Worm (Caenorhabditis elegans) whole organism, L1 larva: Measurements from ENCODE around the gene dpy-6.
A peak's percentile ranks its signal among the peaks of the same experiment; 100 is the strongest.

Experiments used
- C04F5.9 ChIP-seq: sonication (generic microtip); optimal IDR thresholded peaks from 2 replicates; lab custom pipeline; 2016; ENCODE audit warnings: missing genetic modification characterization, missing compliant biosample characterization
- C16A3.4 ChIP-seq: fragments of 150-350 bp; optimal IDR thresholded peaks from 2 replicates; lab custom pipeline; 2014; ENCODE audit warnings: missing biosample characterization, missing genetic modification characterization
- alr-1 ChIP-seq: fragments of 200-800 bp; sonication (Bioruptor generic); optimal IDR thresholded peaks from 2 replicates; lab custom pipeline; 2018; ENCODE audit warnings: borderline replicate concordance, mild to moderate bottlenecking, missing genetic modification characterization, missing compliant biosample characterization
- blmp-1 ChIP-seq: fragments of 150-350 bp; optimal IDR thresholded peaks from 2 replicates; lab custom pipeline; 2014; ENCODE audit warnings: missing biosample characterization, missing genetic modification characterization
- ceh-82 ChIP-seq, 3 experiments: fragments of 150-350 bp in 1 of 3; sonication (generic microtip) in 2 of 3; optimal IDR thresholded peaks; 2 replicates each; lab custom pipeline; 2014 to 2017; ENCODE audit warnings: missing biosample characterization in 3 of 3, missing genetic modification characterization in 3 of 3
- efl-1 ChIP-seq, 4 experiments: fragments of 150-350 bp; optimal IDR thresholded peaks in 3 of 4; peaks in 1 of 4; 1 replicate in 1 of 4; 2 replicates in 3 of 4; lab custom pipeline; 2014; ENCODE audit warnings: missing biosample characterization in 2 of 4, missing genetic modification characterization in 2 of 4, missing genetic modification reagents in 2 of 4
- egl-13 ChIP-seq: sonication (generic microtip); optimal IDR thresholded peaks from 2 replicates; lab custom pipeline; 2016; ENCODE audit warnings: missing genotype, missing genetic modification reagents, missing genetic modification characterization, missing compliant biosample characterization
- fkh-4 ChIP-seq: sonication (generic microtip); optimal IDR thresholded peaks from 2 replicates; lab custom pipeline; 2016; ENCODE audit warnings: missing compliant biosample characterization, missing genetic modification characterization, borderline replicate concordance
- fkh-8 ChIP-seq: sonication (generic microtip); optimal IDR thresholded peaks from 2 replicates; lab custom pipeline; 2016; ENCODE audit warnings: mild to moderate bottlenecking, missing genetic modification characterization, missing compliant biosample characterization
- grh-1 ChIP-seq: fragments of 200-800 bp; sonication (Bioruptor generic); IDR thresholded peaks from 2 replicates; pipeline ENCODE4 v1.3.6; 2022; ENCODE audit warnings: missing genetic modification reagents, missing genetic modification characterization, missing compliant biosample characterization
- hlh-17 ChIP-seq: fragments of 200-800 bp; sonication (Bioruptor generic); optimal IDR thresholded peaks from 2 replicates; lab custom pipeline; 2018; ENCODE audit warnings: missing genetic modification characterization, mild to moderate bottlenecking, missing compliant biosample characterization, moderate library complexity, borderline replicate concordance
- irx-1 ChIP-seq: sonication (generic microtip); optimal IDR thresholded peaks from 2 replicates; lab custom pipeline; 2016; ENCODE audit warnings: missing genetic modification characterization, missing compliant biosample characterization
- isw-1 ChIP-seq: fragments of 200-800 bp; sonication (Bioruptor generic); IDR thresholded peaks from 2 replicates; pipeline ENCODE4 v1.3.6; 2022; ENCODE audit warnings: missing genetic modification characterization, missing compliant biosample characterization
- jun-1 ChIP-seq: fragments of 150-350 bp; optimal IDR thresholded peaks from 2 replicates; lab custom pipeline; 2014; ENCODE audit warnings: missing biosample characterization, missing genetic modification reagents, missing genetic modification characterization
- lin-13 ChIP-seq: fragments of 150-350 bp; optimal IDR thresholded peaks from 2 replicates; lab custom pipeline; 2014; ENCODE audit warnings: missing biosample characterization, missing genetic modification reagents, missing genetic modification characterization
- lin-35 ChIP-seq, 2 experiments: fragments of 150-350 bp; optimal IDR thresholded peaks; 2 replicates each; lab custom pipeline; 2014; ENCODE audit warnings: missing biosample characterization in 2 of 2, missing genetic modification characterization in 2 of 2, missing genetic modification reagents in 2 of 2
- lin-39 ChIP-seq: fragments of 150-350 bp; optimal IDR thresholded peaks from 2 replicates; lab custom pipeline; 2014; ENCODE audit warnings: missing biosample characterization, missing genetic modification reagents, missing genetic modification characterization
- lir-3 ChIP-seq: sonication (generic microtip); optimal IDR thresholded peaks from 2 replicates; lab custom pipeline; 2016; ENCODE audit warnings: mild to moderate bottlenecking, missing genetic modification characterization, moderate library complexity, missing compliant biosample characterization; ENCODE audit not compliant: poor library complexity
- lsy-2 ChIP-seq, 2 experiments: fragments of 150-350 bp; optimal IDR thresholded peaks; 2 replicates each; lab custom pipeline; 2014; ENCODE audit warnings: missing biosample characterization in 2 of 2, missing genetic modification characterization in 2 of 2
- mep-1 ChIP-seq: fragments of 150-350 bp; optimal IDR thresholded peaks from 2 replicates; lab custom pipeline; 2014; ENCODE audit warnings: missing biosample characterization, missing genetic modification characterization
- nhr-20 ChIP-seq: sonication (generic microtip); optimal IDR thresholded peaks from 2 replicates; lab custom pipeline; 2016; ENCODE audit warnings: mild to moderate bottlenecking, missing genetic modification characterization, missing compliant biosample characterization
- nhr-28 ChIP-seq: fragments of 150-350 bp; optimal IDR thresholded peaks from 2 replicates; lab custom pipeline; 2014; ENCODE audit warnings: missing biosample characterization, missing genetic modification characterization
- nhr-71 ChIP-seq: sonication (generic microtip); optimal IDR thresholded peaks from 2 replicates; lab custom pipeline; 2016; ENCODE audit warnings: mild to moderate bottlenecking, missing genetic modification characterization, moderate library complexity, missing compliant biosample characterization
- nhr-77 ChIP-seq: fragments of 150-350 bp; optimal IDR thresholded peaks from 2 replicates; lab custom pipeline; 2014; ENCODE audit warnings: missing biosample characterization, missing genetic modification characterization
- nhr-85 ChIP-seq: sonication (generic microtip); peaks from one replicate; lab custom pipeline; 2016; ENCODE audit warnings: missing genetic modification characterization, inconsistent platforms, missing compliant biosample characterization
- pag-3 ChIP-seq: sonication (generic microtip); optimal IDR thresholded peaks from 2 replicates; lab custom pipeline; 2017; ENCODE audit warnings: missing genetic modification characterization, mild to moderate bottlenecking, missing compliant biosample characterization, antibody characterized with exemption, borderline replicate concordance; ENCODE audit not compliant: insufficient read depth
- rnt-1 ChIP-seq: sonication (generic microtip); optimal IDR thresholded peaks from 2 replicates; lab custom pipeline; 2016; ENCODE audit warnings: mild to moderate bottlenecking, missing genetic modification characterization, moderate library complexity, missing compliant biosample characterization
- skn-1 ChIP-seq: fragments of 150-350 bp; optimal IDR thresholded peaks from 2 replicates; lab custom pipeline; 2014; ENCODE audit warnings: missing biosample characterization, missing genetic modification characterization
- snu-23 ChIP-seq: sonication (generic microtip); optimal IDR thresholded peaks from 2 replicates; lab custom pipeline; 2016; ENCODE audit warnings: missing genetic modification characterization, missing compliant biosample characterization
- swsn-7 ChIP-seq: sonication (generic microtip); optimal IDR thresholded peaks from 2 replicates; lab custom pipeline; 2016; ENCODE audit warnings: missing genetic modification characterization, missing compliant biosample characterization
- tbx-2 ChIP-seq: sonication (generic microtip); optimal IDR thresholded peaks from 2 replicates; lab custom pipeline; 2016; ENCODE audit warnings: missing genetic modification characterization, missing compliant biosample characterization
- unc-98 ChIP-seq: fragments of 200-800 bp; sonication (Bioruptor generic); IDR thresholded peaks from 2 replicates; pipeline ENCODE4 v1.3.6; 2022; ENCODE audit warnings: missing genetic modification characterization, missing compliant biosample characterization
- vab-15 ChIP-seq: sonication (generic microtip); optimal IDR thresholded peaks from 2 replicates; lab custom pipeline; 2017; ENCODE audit warnings: missing genotype, mild to moderate bottlenecking, missing genetic modification characterization, missing compliant biosample characterization
- zag-1 ChIP-seq: fragments of 150-350 bp; optimal IDR thresholded peaks from 2 replicates; lab custom pipeline; 2014; ENCODE audit warnings: missing biosample characterization, missing genetic modification characterization
- ztf-4 ChIP-seq: fragments of 150-350 bp; optimal IDR thresholded peaks from 2 replicates; lab custom pipeline; 2014; ENCODE audit warnings: missing biosample characterization, missing genetic modification characterization

dpy-6 gene

DNA sequence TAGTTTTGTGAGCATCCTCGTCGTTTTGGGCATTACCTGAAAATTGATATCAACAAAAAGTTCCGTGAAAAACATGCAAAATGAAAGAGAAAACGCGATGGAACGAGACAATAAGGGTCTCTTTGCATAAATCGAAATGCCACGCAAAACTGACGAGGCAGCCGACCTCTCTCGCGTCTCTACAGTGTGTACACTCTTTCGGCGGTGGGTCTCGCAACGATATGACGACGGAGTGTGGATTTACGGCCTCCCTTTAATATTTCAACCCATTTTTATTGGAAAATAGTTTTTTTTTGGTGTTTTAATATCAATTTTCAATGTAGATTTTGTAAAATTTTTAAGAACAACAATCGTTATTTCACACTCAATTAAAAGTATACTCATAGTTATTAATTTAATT is 33.4 kb downstream of the dpy-6 start, which contains the start of gene tag-123 (continued):
- TF ChIP-seq fkh-4 (no peak), nhr-20 (tag; lab: Kevin White, UChicago) (peak; percentile 63), jun-1 (tag; lab: Kevin White, UChicago) (no peak), vab-15 (no peak), egl-13 (tag; lab: Kevin White, UChicago) (no peak), isw-1 (GFP tag; lab: Robert Waterston, UW) (peak; percentile 29), pag-3 (tag; lab: Kevin White, UChicago) (no peak), skn-1 (tag; lab: Kevin White, UChicago) (no peak), nhr-77 (tag; lab: Kevin White, UChicago) (no peak), blmp-1 (tag; lab: Kevin White, UChicago) (peak; percentile 68), lin-13 (GFP tag; lab: Kevin White, UChicago) (peak; percentile 37), swsn-7 (peak; percentile 54), fkh-8 (tag; lab: Kevin White, UChicago) (peak; percentile 28), snu-23 (peak; percentile 70), mep-1 (tag; lab: Kevin White, UChicago) (peak; percentile 63), hlh-17 (GFP tag; lab: Kevin White, UChicago) (no peak), efl-1 (optimal IDR thresholded peaks at IDR 0.05; lab: Kevin White, UChicago) (peak; percentile 47 to 61), efl-1 (GFP tag; optimal IDR thresholded peaks at IDR 0.05 in 1 of 2; lab: Kevin White, UChicago) (peak; percentile 30 to 91), lsy-2 (tag; optimal IDR thresholded peaks at IDR 0.05; lab: Kevin White, UChicago) (peak; percentile 45 to 77), lin-39 (tag; lab: Kevin White, UChicago) (no peak), irx-1 (tag; lab: Kevin White, UChicago) (no peak), unc-98 (GFP tag; lab: Robert Waterston, UW) (no peak)

DNA sequence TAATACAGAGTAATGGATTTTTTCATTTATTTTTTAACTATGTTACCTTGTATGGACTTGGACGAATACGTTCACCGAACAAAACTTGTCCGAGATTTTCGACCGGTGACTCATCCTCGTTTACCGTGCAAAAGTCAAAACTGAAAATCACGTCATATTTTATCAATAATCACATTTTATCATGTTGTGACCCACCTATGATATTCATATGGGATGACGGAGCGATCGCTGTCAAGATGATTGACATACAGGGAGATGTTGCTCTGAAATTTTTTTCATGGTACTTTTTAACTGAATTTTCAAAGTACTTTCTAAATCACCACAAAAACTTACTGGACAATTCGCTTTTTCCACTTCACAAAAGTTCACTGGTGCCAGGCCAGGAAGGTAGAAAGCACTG is 33.8 kb downstream of the dpy-6 start:
- peak; percentile 77 for TF ChIP-seq alr-1 (tag; lab: Kevin White, UChicago)
- no peak for TF ChIP-seq ztf-4 (tag; lab: Kevin White, UChicago)
- TF ChIP-seq, all 84 proteins: peak for 1

DNA sequence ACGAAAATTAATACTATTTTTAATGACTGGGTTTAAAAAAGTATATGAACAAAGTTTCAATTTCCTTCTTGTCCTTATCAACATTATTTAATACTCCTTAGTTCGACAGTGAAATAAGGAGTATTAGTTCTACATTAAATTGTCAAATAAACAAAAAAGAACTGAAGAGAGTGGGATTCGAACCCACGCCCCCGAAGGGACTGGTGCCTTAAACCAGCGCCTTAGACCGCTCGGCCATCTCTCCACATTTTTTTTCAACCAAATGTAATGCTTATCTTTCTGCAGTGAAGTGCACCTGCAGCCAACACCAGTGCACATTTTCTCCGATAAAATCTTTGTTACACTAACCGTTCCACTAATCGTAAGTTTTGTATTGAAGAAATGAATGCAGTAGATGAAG is 36.2 kb downstream of the dpy-6 start:
- peak; percentile 62 for TF ChIP-seq nhr-85 (tag; lab: Kevin White, UChicago)
- no peak for TF ChIP-seq ceh-82 (tag; optimal IDR thresholded peaks at IDR 0.05; lab: Kevin White, UChicago)
- peak in 1 of 2 experiments; percentile 26 for TF ChIP-seq lin-35 (GFP tag; optimal IDR thresholded peaks at IDR 0.05; lab: Kevin White, UChicago)
- peak; percentile 7 for TF ChIP-seq rnt-1 (tag; lab: Kevin White, UChicago)
- TF ChIP-seq C16A3.4 (tag; lab: Kevin White, UChicago) = no peak
- TF ChIP-seq zag-1 (tag; lab: Kevin White, UChicago) = no peak
- TF ChIP-seq tbx-2 (tag; lab: Kevin White, UChicago) = no peak
- no peak for TF ChIP-seq jun-1 (tag; lab: Kevin White, UChicago)
- TF ChIP-seq lir-3 (tag; lab: Kevin White, UChicago) = peak; percentile 17
- TF ChIP-seq nhr-71 (tag; lab: Kevin White, UChicago) = peak; percentile 2
- TF ChIP-seq nhr-20 (tag; lab: Kevin White, UChicago) = peak; percentile 10
- no peak for TF ChIP-seq fkh-4

DNA sequence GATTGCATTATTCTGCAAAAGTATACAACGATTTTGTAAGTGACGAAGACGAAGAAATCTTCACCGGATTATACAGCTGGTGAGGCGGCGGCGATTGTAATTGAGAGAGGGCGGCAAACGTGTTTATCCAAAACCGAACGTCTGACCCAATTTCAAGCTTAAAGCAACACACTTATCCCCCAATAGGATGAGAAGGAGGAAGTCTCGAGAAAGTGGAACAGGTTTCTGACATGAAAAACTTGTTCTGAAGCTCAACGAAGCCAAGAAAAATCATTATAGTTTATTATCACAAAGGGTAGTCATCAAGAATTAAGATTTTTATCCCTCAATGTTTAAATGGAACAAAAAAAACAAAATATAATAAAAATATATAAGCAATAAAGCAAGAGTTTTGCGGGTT is 37.1 kb downstream of the dpy-6 start, which contains the start of gene spp-13:
Gene spp-13, minus strand, starts transcription at position 143 of the 400 bp plus-strand sequence.
- TF ChIP-seq C04F5.9 (tag; lab: Kevin White, UChicago) (no peak), nhr-28 (no peak), blmp-1 (tag; lab: Kevin White, UChicago) (peak; percentile 56)

DNA sequence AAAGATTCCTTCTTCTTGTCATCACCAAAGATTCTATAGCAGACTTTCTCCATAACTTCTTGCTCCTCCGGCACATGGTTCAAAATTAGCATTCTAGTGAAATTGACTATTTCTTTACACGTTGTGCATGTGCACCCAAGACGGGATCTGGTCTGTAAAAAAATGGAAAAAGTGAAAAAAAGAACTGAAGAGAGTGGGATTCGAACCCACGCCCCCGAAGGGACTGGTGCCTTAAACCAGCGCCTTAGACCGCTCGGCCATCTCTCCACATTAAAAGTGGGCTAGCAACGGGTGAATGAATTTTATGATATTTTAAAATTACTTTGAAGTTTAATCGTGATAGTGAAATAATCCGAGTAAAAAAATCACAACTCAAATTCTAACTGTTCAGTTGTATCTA is 37.7 kb downstream of the dpy-6 start:
- TF ChIP-seq efl-1 (optimal IDR thresholded peaks at IDR 0.05; lab: Kevin White, UChicago) (no peak), efl-1 (GFP tag; optimal IDR thresholded peaks at IDR 0.05 in 1 of 2; lab: Kevin White, UChicago) (peak in 1 of 2 experiments; percentile 17), nhr-85 (tag; lab: Kevin White, UChicago) (peak; percentile 24), grh-1 (GFP tag; lab: Robert Waterston, UW) (no peak), lin-35 (GFP tag; optimal IDR thresholded peaks at IDR 0.05; lab: Kevin White, UChicago) (peak in 1 of 2 experiments; percentile 7)
